Worm (Caenorhabditis elegans): ENCODE data around the gene Y5H2A.4.

ce11 chrV:2238012-2238411 is 36.1 kb downstream of the Y5H2A.4 start:
- no peak for TF ChIP-seq nhr-77 (tag; optimal IDR thresholded peaks at IDR 0.05)
- no peak for TF ChIP-seq aly-2 (tag; optimal IDR thresholded peaks at IDR 0.05)
- TF ChIP-seq jun-1 (tag; optimal IDR thresholded peaks at IDR 0.05) = no peak
- no peak for TF ChIP-seq unc-62 (GFP tag; optimal IDR thresholded peaks at IDR 0.05)
- TF ChIP-seq elt-3 (tag; optimal IDR thresholded peaks at IDR 0.05) = no peak
- TF ChIP-seq egl-27 (tag; optimal IDR thresholded peaks at IDR 0.05) = no peak
- no peak for TF ChIP-seq fos-1 (tag; optimal IDR thresholded peaks at IDR 0.05)
- no peak for TF ChIP-seq nfya-1 (tag; optimal IDR thresholded peaks at IDR 0.05; ENCODE audit: insufficient read depth)
- no peak for TF ChIP-seq R02D3.7 (tag; optimal IDR thresholded peaks at IDR 0.05)
- TF ChIP-seq ceh-82 (tag; optimal IDR thresholded peaks at IDR 0.05) = no peak
- no peak for TF ChIP-seq ZK546.5 (tag; optimal IDR thresholded peaks at IDR 0.05)
- TF ChIP-seq nhr-12 (tag; optimal IDR thresholded peaks at IDR 0.05) = no peak
- no peak for TF ChIP-seq ceh-28 (tag; optimal IDR thresholded peaks at IDR 0.05)
